Fruit fly (Drosophila melanogaster): ENCODE measurements around the gene EMC1.

dm6 chr3R:7926354-7926753 is 19.2 kb upstream of the EMC1 start:
- TF ChIP-seq Vsx2 (GFP tag; optimal IDR thresholded peaks at IDR 0.05; ENCODE audit: partially characterized antibody) (no peak), pan (optimal IDR thresholded peaks at IDR 0.05) (no peak), br (GFP tag; optimal IDR thresholded peaks at IDR 0.05) (no peak), HLH106 (tag; optimal IDR thresholded peaks at IDR 0.05) (no peak)
